Fruit fly (Drosophila melanogaster) ovary, adult (tissue): Measurements from ENCODE around the gene CG14671.

Experiments used
- CG17801 ChIP-seq: fragments of 200-800 bp; optimal IDR thresholded peaks from 2 replicates; lab custom pipeline; 2019; ENCODE audit warnings: missing biosample characterization, mild to moderate bottlenecking, missing genetic modification characterization, moderate library complexity; ENCODE audit not compliant: partially characterized antibody

The CG14671 gene

DNA sequence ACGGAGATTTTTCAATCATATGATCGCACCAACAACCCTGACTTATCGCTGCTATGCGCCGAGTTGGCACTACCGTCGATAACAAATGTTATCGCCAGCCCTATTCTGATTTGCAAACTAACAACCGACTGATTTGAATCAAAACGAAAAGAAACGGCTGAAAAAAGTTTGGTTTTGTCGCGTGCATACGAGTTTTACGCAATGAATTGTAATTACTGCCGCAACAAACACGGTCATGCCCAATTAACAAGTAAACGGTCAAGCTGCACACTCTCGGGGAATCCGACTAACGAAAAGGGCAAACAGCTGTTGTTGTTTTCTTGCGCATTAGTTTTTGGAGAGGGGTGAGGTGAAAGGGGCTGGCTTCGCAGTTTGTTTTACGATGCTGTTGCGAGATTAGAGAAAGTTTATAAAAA is at the start of gene CG14671, which contains the start of gene CG12746:
TSS of gene CG14671 (minus strand) at position 41 of the 416 bp plus-strand sequence.
TSS of gene CG12746 (plus strand) at position 91 of the 416 bp plus-strand sequence.
- no peak for TF ChIP-seq CG17801 (GFP tag; lab: Kevin White, UChicago)

DNA sequence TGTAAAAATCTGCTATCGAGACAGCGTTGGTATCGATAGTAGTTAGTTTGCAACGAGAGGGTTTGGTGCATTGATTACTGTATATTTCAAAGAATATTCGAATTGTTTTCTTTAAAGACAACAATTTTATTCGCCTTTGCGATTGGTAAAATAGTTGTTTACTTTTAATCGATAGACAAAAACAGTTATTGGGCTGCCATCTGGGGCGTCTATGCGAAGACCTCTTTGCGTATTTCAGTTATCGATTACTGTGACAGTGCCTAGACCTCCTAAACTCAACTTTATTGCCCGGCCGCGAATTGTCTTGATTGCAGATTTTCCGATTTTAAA is 48.5 kb upstream of the CG14671 start, which contains the start of gene Atu:
TSS of gene Atu (plus strand) at position 245 of the 330 bp plus-strand sequence.
- TF ChIP-seq CG17801 (GFP tag; lab: Kevin White, UChicago), result peak; percentile 55

DNA sequence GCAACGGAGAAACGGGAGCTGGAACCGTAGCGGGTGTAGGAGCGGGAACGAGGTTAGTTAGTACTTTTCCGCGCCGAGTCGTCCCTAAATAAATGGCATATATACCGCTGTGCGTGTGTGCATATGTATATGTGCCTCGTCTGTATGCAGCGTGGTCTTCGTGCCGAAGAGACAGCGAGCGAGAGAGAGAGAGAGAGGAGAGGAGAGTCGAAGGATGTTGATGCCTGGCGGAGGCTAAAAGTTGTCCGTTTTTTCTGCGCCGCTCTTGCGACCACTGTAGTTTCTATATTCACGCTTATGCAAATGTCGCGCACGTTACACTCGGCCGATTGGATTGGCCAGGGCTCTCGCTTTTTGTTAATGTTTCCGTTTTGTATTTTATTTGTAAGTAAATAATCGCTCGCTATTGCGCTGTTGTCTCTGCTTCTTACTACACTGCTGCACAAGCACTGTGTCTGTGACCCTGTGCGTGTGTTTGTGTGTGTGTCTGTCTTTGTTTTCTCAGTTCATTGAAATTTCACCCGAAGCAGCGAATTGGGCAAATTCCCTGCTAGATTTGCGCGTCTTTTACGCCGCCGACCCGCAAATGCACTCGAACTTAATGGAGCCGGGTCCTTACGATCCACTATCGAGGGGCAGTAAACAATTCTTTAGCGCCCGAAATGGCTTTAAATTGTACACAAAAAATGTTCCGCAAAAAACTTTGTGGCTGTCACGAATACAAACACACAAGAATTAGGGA is 47.9 kb upstream of the CG14671 start, which contains the start of gene Rga:
TSS of gene Rga (minus strand) at position 741 of the 742 bp plus-strand sequence.
- TF ChIP-seq CG17801 (GFP tag; lab: Kevin White, UChicago), result no peak

DNA sequence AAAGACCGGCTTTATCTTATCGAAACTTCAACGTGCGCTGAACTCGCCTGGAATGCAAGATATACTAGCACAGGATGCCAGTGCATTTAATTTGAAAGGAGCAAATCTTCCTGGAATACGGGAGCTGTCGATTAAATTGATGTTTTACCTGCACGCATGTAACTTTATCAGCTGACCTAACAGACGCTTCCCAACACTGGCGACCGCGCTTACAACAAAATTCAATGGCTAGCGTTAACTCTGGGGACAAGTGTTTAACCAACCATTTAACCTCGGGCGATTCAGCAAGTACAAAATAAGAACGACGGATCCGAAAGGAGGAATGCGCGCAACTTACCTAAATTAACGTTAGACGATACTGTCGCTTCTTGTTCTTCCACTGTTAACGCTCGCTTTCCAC is 47.1 kb upstream of the CG14671 start:
- TF ChIP-seq CG17801 (GFP tag; lab: Kevin White, UChicago), result peak; percentile 4

DNA sequence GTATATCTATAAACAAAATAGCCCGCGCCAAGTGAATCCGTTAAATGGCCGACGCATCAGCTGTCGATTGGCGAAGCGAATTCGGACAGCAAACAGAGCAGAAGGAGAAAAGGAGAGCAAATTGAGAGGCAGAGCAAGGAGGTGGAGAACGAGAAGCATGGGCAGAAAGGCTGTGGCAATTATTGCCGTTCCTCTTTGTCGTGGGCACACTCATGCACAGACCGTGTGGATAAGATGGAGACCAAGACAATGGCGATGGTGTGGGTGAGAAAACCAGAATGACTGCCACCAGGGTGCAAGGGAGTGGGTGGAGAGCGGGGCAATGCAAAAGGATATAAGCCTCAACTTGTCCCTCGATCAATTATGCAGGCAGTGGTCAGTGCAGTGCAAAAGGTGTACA is 46.6 kb upstream of the CG14671 start:
- TF ChIP-seq CG17801 (GFP tag; lab: Kevin White, UChicago), result no peak

DNA sequence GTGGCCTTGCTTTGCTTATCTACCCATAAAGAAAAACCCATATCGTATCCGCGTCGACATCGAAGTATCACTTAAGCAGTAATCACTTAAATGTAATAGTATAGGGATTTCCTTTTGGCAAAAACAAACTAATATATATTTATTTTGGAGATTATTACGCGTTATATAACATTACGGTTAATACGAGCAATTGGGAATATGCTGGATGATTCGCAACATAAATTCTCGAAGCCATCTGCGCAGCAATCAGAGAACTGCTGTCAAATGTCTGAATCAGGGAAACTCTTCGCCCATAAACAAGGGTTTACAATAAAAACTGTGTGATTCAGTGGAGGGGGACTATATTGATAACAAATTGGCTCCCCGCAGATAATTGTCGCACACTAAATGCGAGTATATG is 46.0 kb upstream of the CG14671 start:
- TF ChIP-seq CG17801 (GFP tag; lab: Kevin White, UChicago), result no peak

DNA sequence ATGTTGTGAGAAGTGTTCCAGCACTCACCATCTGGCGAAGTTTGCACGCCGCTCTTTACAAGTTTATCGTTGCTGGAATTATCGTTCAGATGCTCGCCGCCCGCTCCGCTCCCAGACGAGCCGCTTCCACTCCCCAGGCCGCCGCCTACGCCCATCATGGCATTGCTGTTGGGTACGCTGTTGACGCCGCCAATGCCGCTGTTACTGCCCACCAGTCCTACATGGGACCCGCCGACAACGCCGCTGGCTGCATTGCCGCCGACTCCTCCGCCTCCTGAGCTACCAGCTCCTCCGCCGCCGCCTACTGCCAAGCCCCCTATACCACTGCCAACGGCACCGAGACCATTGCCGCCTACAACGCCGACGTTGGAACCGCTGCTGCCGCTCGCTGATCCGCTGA is 43.8 kb upstream of the CG14671 start:
- TF ChIP-seq CG17801 (GFP tag; lab: Kevin White, UChicago), result no peak

DNA sequence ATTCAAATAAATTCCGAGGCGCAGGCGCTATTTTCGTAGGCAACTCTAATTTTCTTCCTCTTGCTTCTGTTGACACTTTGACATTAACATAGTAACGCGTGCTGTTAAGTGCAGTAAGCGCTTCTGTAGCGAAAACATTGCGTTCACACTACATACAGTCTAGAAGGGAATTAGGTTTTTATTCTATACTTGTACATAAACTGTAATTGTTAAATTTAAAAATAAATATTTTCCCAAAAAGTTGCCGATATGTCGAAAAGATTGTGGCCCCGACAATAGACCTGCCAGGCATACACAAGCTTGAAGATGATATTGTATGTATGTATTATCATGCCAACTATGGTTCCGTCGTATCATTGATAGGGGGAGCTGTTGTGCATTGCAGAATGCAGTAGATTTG is 41.9 kb upstream of the CG14671 start, which contains the start of gene asl:
TSS of gene asl (minus strand) at position 67 of the 400 bp plus-strand sequence.
- no peak for TF ChIP-seq CG17801 (GFP tag; lab: Kevin White, UChicago)

DNA sequence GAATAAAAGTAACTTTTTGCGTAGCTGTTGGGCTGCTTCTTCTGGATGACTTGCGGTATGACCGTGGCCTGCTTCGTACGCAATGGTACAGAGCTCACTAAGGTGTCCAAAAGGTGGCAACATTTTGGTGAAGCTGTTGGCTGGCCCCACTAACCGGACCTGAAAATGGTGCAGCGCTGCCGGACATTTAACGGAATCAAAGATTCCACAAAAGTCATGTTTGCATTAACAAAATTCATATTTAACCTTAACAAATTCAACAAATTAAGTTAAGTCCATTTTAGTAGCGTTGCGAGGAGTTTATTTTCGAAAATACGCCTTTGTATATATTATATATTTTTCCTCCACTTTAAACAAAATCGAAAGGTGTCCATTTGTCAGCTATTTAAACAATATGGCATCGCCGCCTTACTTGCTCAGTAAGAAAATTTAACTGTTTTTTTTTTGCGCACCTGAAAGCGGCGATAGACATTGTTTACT is 36.5 kb upstream of the CG14671 start, which contains the start of the genes kra and SecS:
TSS of gene kra (minus strand) at position 93 of the 480 bp plus-strand sequence.
TSS of gene SecS (plus strand) at position 390 of the 480 bp plus-strand sequence.
- TF ChIP-seq CG17801 (GFP tag; lab: Kevin White, UChicago), result no peak

DNA sequence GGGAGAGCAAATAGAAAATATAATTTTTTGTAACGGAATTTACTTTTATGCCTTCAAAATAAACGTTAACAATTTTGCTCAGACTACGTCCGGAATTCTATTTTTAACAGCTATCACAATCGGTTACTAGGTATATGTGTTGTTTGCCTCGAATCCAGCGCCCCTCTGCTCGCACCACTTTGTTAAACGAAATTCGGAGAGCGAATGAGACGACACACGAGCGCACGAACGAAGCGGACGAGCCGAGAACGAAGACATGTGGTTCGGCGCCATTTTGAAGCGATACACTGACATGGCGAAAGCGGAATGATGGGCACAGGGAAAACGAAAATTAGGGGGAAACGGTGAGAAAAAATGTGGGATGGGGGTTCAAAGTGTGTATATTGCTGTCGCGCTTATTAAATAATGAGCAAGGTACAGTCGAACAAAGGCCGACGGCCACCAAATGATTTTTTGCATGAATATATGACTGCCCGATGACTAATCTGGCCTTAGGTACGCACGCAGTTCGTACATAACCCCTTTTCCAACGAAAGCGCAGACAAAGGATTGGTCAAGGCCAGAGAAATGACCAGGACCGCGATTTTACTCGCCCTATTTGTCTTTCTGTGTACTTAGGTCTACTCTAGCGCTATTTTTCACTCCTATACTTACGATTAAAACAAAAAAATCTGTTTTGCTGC is 35.9 kb upstream of the CG14671 start:
- TF ChIP-seq CG17801 (GFP tag; lab: Kevin White, UChicago), result peak; percentile 67

DNA sequence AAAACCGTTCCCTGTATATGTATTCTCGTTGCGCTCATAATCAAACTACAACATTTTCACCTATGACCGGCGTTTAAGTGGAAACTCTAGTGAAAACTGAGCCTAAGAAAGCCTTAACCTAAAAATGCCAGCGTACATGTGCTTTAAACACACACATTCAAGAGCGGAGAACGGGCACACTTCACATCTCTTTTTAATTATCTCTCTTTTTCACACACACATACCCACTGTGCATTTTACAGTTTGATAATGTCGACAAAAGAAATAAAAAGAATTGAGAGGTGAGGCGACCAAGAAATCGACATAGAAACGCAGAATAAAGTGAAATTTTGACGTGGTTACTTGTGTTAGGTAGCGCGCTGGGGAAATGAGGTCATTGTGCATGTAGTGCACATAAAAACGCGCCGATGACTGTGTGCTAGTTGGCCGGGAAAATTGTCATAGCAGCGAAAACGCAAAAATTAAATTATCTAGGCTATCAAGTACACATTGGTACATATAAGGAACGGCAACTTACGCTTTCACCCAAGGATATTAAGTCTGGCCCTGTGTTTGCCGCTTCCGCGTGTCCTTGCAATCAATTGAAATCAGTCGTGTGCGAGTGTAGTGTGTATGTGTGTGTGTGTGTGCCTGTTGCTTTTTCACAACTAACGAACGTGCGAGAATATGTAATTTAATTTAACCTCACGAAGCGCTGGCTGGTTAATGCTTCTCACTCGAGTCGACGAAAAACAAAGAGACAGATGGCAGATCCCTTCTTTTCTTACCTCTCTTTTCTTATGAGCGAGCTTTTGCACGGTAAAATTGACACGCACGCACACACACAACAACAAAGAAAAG is 35.1 kb upstream of the CG14671 start:
- TF ChIP-seq CG17801 (GFP tag; lab: Kevin White, UChicago), result peak; percentile 46

DNA sequence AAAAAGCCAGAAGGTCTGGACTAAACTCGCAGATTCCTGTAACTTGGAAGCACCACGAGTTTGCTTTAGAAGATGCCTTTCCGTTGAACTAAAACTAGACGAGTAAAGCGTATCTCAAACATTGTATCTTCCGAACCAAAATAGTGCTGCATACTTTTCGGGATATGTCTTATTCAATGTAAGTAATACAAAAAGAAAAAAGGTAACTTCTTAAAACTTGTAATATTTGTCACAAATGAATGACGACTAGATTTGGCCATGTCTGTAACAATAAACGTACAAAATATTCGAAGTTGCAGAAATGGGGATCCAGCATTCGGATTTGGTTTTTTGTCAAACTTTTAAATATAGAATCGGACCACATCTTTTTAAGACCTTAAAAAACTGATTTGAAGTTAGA is 30.3 kb upstream of the CG14671 start:
- TF ChIP-seq CG17801 (GFP tag; lab: Kevin White, UChicago), result peak; percentile 40

DNA sequence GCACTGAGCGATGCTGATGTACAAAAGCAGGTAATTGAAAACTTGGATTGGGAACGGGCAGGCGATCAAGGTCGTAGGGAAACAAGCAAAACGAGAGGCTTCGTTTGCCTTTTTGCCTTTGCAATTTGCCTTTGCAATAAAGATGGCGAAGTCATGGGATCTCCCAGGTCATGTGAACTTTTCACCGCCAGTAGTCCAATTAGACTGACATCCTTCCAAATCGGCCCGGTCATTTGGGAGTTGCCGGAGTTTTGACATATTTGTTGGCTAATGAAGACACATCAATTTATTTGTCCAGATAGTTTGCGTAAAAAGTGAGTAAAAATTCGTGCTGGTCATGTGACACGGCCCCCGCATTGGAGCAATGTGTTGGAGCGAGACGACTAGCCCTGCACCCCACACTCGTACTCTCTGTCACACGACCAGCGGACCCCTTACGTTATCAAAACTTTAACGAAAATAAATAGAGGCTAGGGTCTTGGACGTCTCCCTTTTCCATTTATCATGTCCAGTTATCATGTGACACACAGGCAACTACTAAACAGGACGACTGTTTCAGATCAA is 27.5 kb upstream of the CG14671 start:
- peak; percentile 22 for TF ChIP-seq CG17801 (GFP tag; lab: Kevin White, UChicago)

DNA sequence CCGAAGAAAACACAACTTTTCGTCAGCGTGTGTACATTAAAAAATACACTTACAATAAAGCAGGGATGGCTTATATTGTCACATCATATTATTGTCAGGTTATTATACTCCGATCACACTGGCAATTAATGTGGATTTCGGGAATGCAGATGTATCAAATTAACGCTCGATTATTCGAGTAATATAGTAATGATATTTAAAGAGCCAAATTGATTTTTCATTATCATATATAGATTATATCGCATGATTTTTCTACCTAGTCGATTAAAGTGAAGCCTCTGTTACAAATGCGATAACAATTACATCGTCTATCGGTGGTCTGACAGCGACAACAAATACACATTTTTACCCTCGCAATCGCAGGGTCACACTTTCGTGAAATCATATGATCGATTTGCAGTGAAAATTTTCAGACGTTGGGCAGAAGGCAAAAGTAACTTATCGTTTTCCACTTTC is 26.8 kb upstream of the CG14671 start, which contains the start of the genes noi and Vha26:
TSS of gene noi (minus strand) at position 62 of the 456 bp plus-strand sequence.
TSS of gene Vha26 (plus strand) at position 366 of the 456 bp plus-strand sequence.
- peak; percentile 69 for TF ChIP-seq CG17801 (GFP tag; lab: Kevin White, UChicago)
